Worm (Caenorhabditis elegans) whole organism, midembryonic: ENCODE results near the gene snx-14.

Experiments used
- T22C8.4 ChIP-seq: fragments of 200-800 bp; sonication (Bioruptor generic); IDR thresholded peaks from 2 replicates; pipeline ENCODE4 v1.3.6; 2022; ENCODE audit warnings: missing genetic modification characterization, missing compliant biosample characterization
- cog-1 ChIP-seq: sonication (generic microtip); optimal IDR thresholded peaks from 2 replicates; lab custom pipeline; 2016; ENCODE audit warnings: missing genetic modification characterization, missing compliant biosample characterization
- flt-1 ChIP-seq: fragments of 200-800 bp; sonication (Bioruptor generic); IDR thresholded peaks from 2 replicates; pipeline ENCODE4 v1.3.6; 2022; ENCODE audit warnings: missing genetic modification characterization, missing compliant biosample characterization
- klf-2 ChIP-seq: fragments of 200-800 bp; sonication (Bioruptor generic); conservative IDR thresholded peaks from 2 replicates; pipeline ENCODE4 v1.3.6; 2022; ENCODE audit warnings: missing genetic modification reagents, missing genetic modification characterization, missing compliant biosample characterization
- med-1 ChIP-seq: sonication (generic microtip); optimal IDR thresholded peaks from 2 replicates; lab custom pipeline; 2017; ENCODE audit warnings: missing genetic modification characterization, mild to moderate bottlenecking, missing compliant biosample characterization, antibody characterized with exemption, missing genetic modification reagents; ENCODE audit not compliant: insufficient read depth
- ref-1 ChIP-seq: fragments of 200-800 bp; sonication (Bioruptor generic); conservative IDR thresholded peaks from 2 replicates; pipeline ENCODE4 v1.3.6; 2022; ENCODE audit warnings: missing genetic modification reagents, missing genetic modification characterization, missing compliant biosample characterization
- tab-1 ChIP-seq: fragments of 200-800 bp; sonication (Bioruptor generic); IDR thresholded peaks from 2 replicates; pipeline ENCODE4 v1.3.6; 2022; ENCODE audit warnings: missing genetic modification characterization, missing compliant biosample characterization
- ztf-23 ChIP-seq: fragments of 200-800 bp; sonication (Bioruptor generic); IDR thresholded peaks from 2 replicates; pipeline ENCODE4 v1.3.6; 2022; ENCODE audit warnings: missing genetic modification reagents, missing genetic modification characterization, missing compliant biosample characterization
- ztf-29 ChIP-seq: fragments of 200-800 bp; sonication (Bioruptor generic); IDR thresholded peaks from 2 replicates; pipeline ENCODE4 v1.3.6; 2022; ENCODE audit warnings: missing genetic modification reagents, missing genetic modification characterization, missing compliant biosample characterization

Gene snx-14

DNA sequence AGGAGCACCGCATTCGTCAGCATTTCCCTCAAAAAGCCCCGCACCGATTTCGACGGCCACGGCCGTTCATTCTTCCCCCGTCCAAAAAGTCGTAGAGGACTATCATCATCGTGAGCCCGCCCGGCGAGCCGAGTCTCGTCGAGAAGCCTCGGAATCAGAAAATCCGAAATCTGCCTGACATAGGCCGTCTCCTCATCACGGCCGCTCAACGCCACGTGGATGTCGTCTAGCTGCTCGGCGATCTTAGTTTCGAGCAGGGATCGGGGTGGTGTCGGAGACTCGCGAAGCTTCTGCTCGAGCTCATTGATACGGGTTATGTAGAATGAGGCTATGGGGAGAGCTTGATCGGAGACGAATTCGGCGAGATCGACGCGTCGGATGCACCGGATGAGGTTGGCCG is 1.9 kb downstream of the snx-14 start:
- TF ChIP-seq ztf-29 = no peak
- no peak for TF ChIP-seq ref-1
- no peak for TF ChIP-seq med-1 (GFP tag; lab: Kevin White, UChicago)
- no peak for TF ChIP-seq tab-1

DNA sequence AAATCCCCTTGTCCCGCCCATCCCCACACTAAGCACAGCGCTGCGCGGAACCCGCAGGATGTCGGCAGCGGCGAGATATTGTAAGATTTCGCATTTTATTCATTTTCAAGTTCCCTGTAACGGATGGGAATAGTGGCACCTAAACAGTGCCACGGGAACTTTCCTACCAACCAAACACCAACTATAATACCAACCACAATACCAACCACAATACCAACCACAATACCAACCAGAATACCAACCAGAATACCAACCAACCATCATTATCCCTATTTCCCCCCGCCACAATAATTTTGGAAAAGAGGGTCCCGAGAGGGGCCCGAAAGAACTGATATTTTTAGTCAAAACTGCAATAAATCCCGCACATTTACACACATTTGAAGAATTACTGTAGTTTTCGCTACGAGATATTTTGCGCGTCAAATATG is 9.0 kb downstream of the snx-14 start:
- TF ChIP-seq med-1 (GFP tag; lab: Kevin White, UChicago) = no peak
- TF ChIP-seq klf-2 (GFP tag; lab: Robert Waterston, UW) = no peak
- TF ChIP-seq flt-1 (GFP tag; lab: Robert Waterston, UW) = no peak
- no peak for TF ChIP-seq tab-1
- TF ChIP-seq cog-1 = no peak
- TF ChIP-seq T22C8.4 = no peak
- TF ChIP-seq ztf-29 = no peak
- no peak for TF ChIP-seq ztf-23 (GFP tag; lab: Robert Waterston, UW)
- TF ChIP-seq ref-1 = no peak

ce11 chrII:13521179-13521616 is 9.8 kb downstream of the snx-14 start:
- TF ChIP-seq ztf-29 (no peak), med-1 (GFP tag; lab: Kevin White, UChicago) (no peak), ztf-23 (GFP tag; lab: Robert Waterston, UW) (no peak), flt-1 (GFP tag; lab: Robert Waterston, UW) (no peak), T22C8.4 (no peak), ref-1 (no peak), tab-1 (no peak), cog-1 (no peak), klf-2 (GFP tag; lab: Robert Waterston, UW) (no peak)

DNA sequence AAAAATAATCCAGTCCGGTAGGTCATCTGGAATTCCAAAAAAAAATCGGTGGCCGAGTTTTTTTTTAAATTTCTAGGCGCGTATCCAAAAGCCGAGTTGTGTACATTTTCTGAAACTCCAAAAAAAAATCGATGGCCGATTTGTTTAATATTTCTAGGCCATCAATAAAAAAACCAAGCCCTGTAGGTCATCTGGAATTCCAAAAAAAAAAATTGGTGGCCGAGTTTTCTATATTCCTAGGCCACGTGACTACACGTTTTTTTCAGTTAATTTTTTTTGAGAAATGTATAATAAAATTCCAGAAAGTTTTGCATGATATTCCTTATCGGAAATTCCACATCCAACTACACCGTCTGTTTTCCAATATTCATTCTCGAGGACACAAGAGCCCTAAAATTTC is 13.4 kb downstream of the snx-14 start, which contains the start of gene sre-45:
TSS of gene sre-45 (plus strand) at position 301 of the 400 bp plus-strand sequence.
- TF ChIP-seq tab-1 (no peak), ref-1 (no peak), flt-1 (GFP tag; lab: Robert Waterston, UW) (no peak), klf-2 (GFP tag; lab: Robert Waterston, UW) (no peak), cog-1 (no peak), ztf-23 (GFP tag; lab: Robert Waterston, UW) (no peak), med-1 (GFP tag; lab: Kevin White, UChicago) (no peak), ztf-29 (no peak), T22C8.4 (no peak)

- TF ChIP-seq ztf-29 (no peak), tab-1 (no peak), T22C8.4 (no peak), klf-2 (GFP tag; lab: Robert Waterston, UW) (no peak), ref-1 (no peak), cog-1 (no peak)
Observed at ce11 chrII:13515813-13516212, 15.2 kb downstream of the snx-14 start.

DNA sequence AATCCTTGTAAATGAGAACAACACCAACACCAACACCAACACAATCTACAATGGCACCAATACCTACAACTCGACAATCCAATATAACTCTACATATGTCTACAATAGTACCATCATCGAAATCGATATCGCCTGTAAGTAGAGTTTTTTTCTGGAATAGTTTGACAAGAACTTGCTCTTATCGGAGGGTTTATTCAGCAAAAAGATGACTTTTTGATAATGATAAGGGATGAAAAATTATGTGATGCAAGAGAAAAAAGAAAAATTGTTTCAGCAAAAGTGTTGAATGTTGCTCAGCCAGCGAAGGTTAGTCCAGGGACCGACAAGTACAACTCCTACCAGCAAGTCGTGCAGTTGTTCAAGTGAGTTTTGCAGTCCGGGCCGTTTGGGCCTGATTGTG is 22.4 kb downstream of the snx-14 start:
- TF ChIP-seq flt-1 (GFP tag; lab: Robert Waterston, UW) (no peak), med-1 (GFP tag; lab: Kevin White, UChicago) (no peak), cog-1 (no peak), klf-2 (GFP tag; lab: Robert Waterston, UW) (no peak), T22C8.4 (no peak), tab-1 (no peak), ztf-29 (no peak), ref-1 (no peak), ztf-23 (GFP tag; lab: Robert Waterston, UW) (no peak)

DNA sequence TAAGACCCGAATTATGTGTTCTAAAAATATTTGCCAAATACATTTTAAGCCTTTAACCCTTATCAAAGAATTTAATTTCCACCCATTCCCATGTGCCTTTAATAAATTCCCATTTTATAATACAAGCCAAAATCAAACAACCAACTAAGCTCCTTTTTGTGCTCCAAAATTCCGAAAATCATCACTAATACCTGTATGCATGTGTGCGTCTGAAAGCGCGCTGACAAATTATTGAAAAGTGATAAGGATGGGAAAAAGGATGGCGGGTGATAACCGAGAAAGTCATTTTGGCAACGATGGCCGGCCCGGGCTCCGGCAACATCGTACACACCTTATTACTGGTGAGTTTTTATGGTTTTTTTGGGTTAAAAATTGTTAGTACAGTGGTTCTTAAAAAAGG is 23.5 kb downstream of the snx-14 start, which contains the start of gene nep-17:
TSS of gene nep-17 (plus strand) at position 285 of the 400 bp plus-strand sequence.
- TF ChIP-seq ref-1 = no peak
- TF ChIP-seq cog-1 = no peak
- TF ChIP-seq T22C8.4 = no peak
- no peak for TF ChIP-seq flt-1 (GFP tag; lab: Robert Waterston, UW)
- no peak for TF ChIP-seq tab-1
- TF ChIP-seq med-1 (GFP tag; lab: Kevin White, UChicago) = no peak

ce11 chrII:13505977-13506568 is 24.9 kb downstream of the snx-14 start:
- no peak for TF ChIP-seq T22C8.4
- no peak for TF ChIP-seq tab-1
- no peak for TF ChIP-seq klf-2 (GFP tag; lab: Robert Waterston, UW)
- no peak for TF ChIP-seq ztf-29
- no peak for TF ChIP-seq flt-1 (GFP tag; lab: Robert Waterston, UW)
- no peak for TF ChIP-seq ztf-23 (GFP tag; lab: Robert Waterston, UW)
- TF ChIP-seq med-1 (GFP tag; lab: Kevin White, UChicago) = no peak
- TF ChIP-seq cog-1 = no peak
- TF ChIP-seq ref-1 = no peak

- TF ChIP-seq ztf-29 = no peak
- TF ChIP-seq med-1 (GFP tag; lab: Kevin White, UChicago) = no peak
- no peak for TF ChIP-seq tab-1
- no peak for TF ChIP-seq klf-2 (GFP tag; lab: Robert Waterston, UW)
- no peak for TF ChIP-seq flt-1 (GFP tag; lab: Robert Waterston, UW)
- TF ChIP-seq cog-1 = no peak
- TF ChIP-seq ztf-23 (GFP tag; lab: Robert Waterston, UW) = no peak
- TF ChIP-seq ref-1 = no peak
- no peak for TF ChIP-seq T22C8.4
Observed at ce11 chrII:13505386-13505785, 25.6 kb downstream of the snx-14 start.

DNA sequence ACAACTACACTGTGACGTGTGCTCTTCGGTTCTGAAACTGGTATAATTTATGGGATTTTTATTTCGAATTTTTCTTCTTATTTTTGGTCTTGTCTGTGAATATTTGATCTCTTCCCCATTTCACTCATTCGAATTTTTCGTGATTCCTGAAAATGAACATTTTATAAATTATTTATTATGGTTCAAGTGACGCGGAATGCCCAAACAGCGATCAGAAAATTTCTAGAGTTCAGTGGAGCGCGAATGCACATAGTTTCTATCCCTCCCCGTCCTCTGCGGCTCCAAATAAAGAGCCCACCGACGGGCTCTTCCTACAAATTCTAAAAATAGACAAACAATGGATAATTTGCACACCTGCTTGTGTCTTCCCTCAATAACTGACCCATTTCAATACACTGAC is 27.4 kb downstream of the snx-14 start, which contains the start of gene F54F11.1:
TSS of gene F54F11.1 (plus strand) at position 301 of the 400 bp plus-strand sequence.
- no peak for TF ChIP-seq med-1 (GFP tag; lab: Kevin White, UChicago)
- TF ChIP-seq cog-1 = no peak
- no peak for TF ChIP-seq ztf-29
- no peak for TF ChIP-seq T22C8.4

- TF ChIP-seq ztf-23 (GFP tag; lab: Robert Waterston, UW) = no peak
- no peak for TF ChIP-seq cog-1
- TF ChIP-seq klf-2 (GFP tag; lab: Robert Waterston, UW) = no peak
- no peak for TF ChIP-seq ref-1
- TF ChIP-seq med-1 (GFP tag; lab: Kevin White, UChicago) = no peak
- TF ChIP-seq T22C8.4 = no peak
- TF ChIP-seq tab-1 = no peak
- no peak for TF ChIP-seq ztf-29
- TF ChIP-seq flt-1 (GFP tag; lab: Robert Waterston, UW) = no peak
Observed at ce11 chrII:13501575-13501974, 29.4 kb downstream of the snx-14 start, which contains the start of gene F45H10.5. F45H10.5 (plus strand) TSS chrII:13501875.
